Worm (Caenorhabditis elegans): ENCODE results near the gene srz-1.

DNA sequence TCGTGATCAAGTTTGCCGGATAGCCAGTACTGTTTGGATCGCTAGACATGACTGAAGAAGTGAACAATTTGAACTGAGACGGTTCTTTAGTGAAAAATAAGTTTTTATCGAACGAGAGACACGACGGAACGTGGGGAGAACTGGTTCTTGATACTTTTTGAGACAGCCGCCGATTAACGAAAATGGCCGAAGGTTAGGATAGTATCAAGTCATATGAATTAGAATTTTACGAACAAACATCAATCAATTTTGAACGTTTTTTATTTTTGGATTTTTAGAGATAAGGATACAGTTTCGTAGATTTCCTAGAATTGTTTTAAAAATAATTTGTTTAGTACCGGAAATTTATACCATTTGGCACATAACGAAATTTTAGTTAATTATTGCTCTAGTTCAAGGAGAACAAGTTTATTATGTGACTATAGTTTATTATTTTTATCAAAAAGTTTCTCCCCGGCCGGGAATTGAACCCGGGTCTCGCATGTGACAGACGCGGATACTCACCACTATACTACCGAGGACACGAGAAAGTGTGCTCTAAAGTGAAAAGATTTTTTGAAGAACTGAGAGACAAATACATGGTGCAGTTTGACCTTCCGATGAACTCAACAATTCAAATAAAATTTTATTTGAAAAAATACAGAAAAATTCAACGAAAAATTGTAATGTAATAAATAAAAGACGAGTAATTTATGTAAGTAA, 27.2 kb upstream of the srz-1 start, which contains the start of gene W06G6.20:
- TF ChIP-seq nhr-77 (tag; optimal IDR thresholded peaks at IDR 0.05) = no peak
- no peak for TF ChIP-seq zag-1 (tag; optimal IDR thresholded peaks at IDR 0.05)
- TF ChIP-seq snpc-4 (tag; optimal IDR thresholded peaks at IDR 0.05) = no peak
- TF ChIP-seq mab-5 (tag; optimal IDR thresholded peaks at IDR 0.05) = no peak
